Worm (Caenorhabditis elegans) whole organism, young adult: Measurements from ENCODE around the gene dnj-26.

Experiments
- B0019.2 ChIP-seq: fragments of 200-800 bp; sonication (Bioruptor generic); conservative IDR thresholded peaks from 2 replicates; pipeline ENCODE4 v1.3.6; 2022; ENCODE audit warnings: missing genetic modification reagents, missing genetic modification characterization, missing compliant biosample characterization
- lin-35 ChIP-seq, 3 experiments: fragments of 150-350 bp in 2 of 3; sonication (generic microtip) in 1 of 3; optimal IDR thresholded peaks; 2 replicates each; lab custom pipeline; 2014 to 2018; ENCODE audit warnings: missing biosample characterization in 3 of 3, missing genetic modification characterization in 3 of 3, missing genetic modification reagents in 3 of 3

DNA sequence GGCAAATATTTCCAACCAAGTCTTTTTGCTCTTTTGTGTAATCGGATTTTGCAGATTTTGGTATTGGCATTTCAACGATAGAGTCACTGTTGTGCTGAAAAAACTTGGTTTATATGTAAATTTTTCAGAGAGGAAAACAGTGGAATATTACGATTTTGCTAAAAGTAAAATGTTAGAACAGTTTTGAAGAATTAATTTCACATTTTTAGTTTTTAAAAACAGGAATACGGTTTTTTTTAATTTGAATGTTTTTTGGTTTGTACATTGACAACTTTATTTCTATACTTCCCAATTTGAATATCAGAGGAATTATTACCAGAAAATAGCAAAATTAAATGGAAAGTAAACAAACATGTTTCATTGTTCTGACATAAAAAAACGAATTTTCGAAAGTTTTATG, at the start of gene dnj-26:
- TF ChIP-seq B0019.2 (no peak), lin-35 (GFP tag; optimal IDR thresholded peaks at IDR 0.05; lab: Kevin White, UChicago) (no peak)
